Fruit fly (Drosophila melanogaster) whole organism, prepupa: ENCODE results near the gene ppk23.

Experiments used
- Blimp-1 ChIP-seq: fragments of 200-800 bp; sonication (Bioruptor generic); optimal IDR thresholded peaks from 3 replicates; lab custom pipeline; 2017; ENCODE audit warnings: missing biosample characterization, missing genetic modification characterization, mild to moderate bottlenecking, moderate library complexity, missing genetic modification reagents
- CG10631 ChIP-seq: fragments of 200-800 bp; sonication (Bioruptor generic); optimal IDR thresholded peaks from 2 replicates; lab custom pipeline; 2016; ENCODE audit warnings: missing biosample characterization, missing genetic modification characterization
- CG10669 ChIP-seq: fragments of 200-800 bp; sonication (Bioruptor generic); optimal IDR thresholded peaks from 3 replicates; lab custom pipeline; 2018; ENCODE audit warnings: missing biosample characterization, mild to moderate bottlenecking, missing genetic modification characterization, moderate library complexity
- CG11294 ChIP-seq: fragments of 200-800 bp; sonication (Bioruptor generic); IDR thresholded peaks from 2 replicates; pipeline ENCODE4 v1.3.6; 2022; ENCODE audit warnings: missing biosample characterization, missing genetic modification characterization
- CG11762 ChIP-seq: fragments of 200-800 bp; sonication (Bioruptor generic); optimal IDR thresholded peaks from 3 replicates; lab custom pipeline; 2016; ENCODE audit warnings: missing biosample characterization, missing genetic modification characterization; ENCODE audit not compliant: insufficient read depth
- CG11902 ChIP-seq: fragments of 200-800 bp; sonication (Bioruptor generic); optimal IDR thresholded peaks from 3 replicates; lab custom pipeline; 2016; ENCODE audit warnings: missing biosample characterization, missing genetic modification characterization
- CG15336 ChIP-seq: fragments of 200-800 bp; sonication (Bioruptor generic); IDR thresholded peaks from 2 replicates; pipeline ENCODE4 v1.3.6; 2022; ENCODE audit warnings: missing biosample characterization, missing genetic modification characterization
- CG1621 ChIP-seq: fragments of 200-800 bp; sonication (Bioruptor generic); optimal IDR thresholded peaks from 3 replicates; lab custom pipeline; 2018; ENCODE audit warnings: missing biosample characterization, mild to moderate bottlenecking, missing genetic modification characterization
- CG3032 ChIP-seq: fragments of 200-800 bp; optimal IDR thresholded peaks from 2 replicates; lab custom pipeline; 2019; ENCODE audit warnings: missing biosample characterization, mild to moderate bottlenecking, missing genetic modification characterization, moderate library complexity
- CG31627 ChIP-seq: fragments of 200-800 bp; sonication (Bioruptor generic); optimal IDR thresholded peaks from 3 replicates; lab custom pipeline; 2016; ENCODE audit warnings: missing biosample characterization, missing genetic modification characterization
- CG34406 ChIP-seq: fragments of 200-800 bp; sonication (Bioruptor generic); optimal IDR thresholded peaks from 3 replicates; lab custom pipeline; 2016; ENCODE audit warnings: missing biosample characterization, missing genetic modification characterization
- CG3919 ChIP-seq: fragments of 200-800 bp; sonication (Bioruptor generic); optimal IDR thresholded peaks from 3 replicates; lab custom pipeline; 2016; ENCODE audit warnings: missing biosample characterization, missing genetic modification characterization
- CG6276 ChIP-seq: fragments of 200-800 bp; sonication (Bioruptor generic); optimal IDR thresholded peaks from 2 replicates; lab custom pipeline; 2017; ENCODE audit warnings: missing biosample characterization, mild to moderate bottlenecking, missing genetic modification characterization
- CG6792 ChIP-seq: fragments of 200-800 bp; sonication (Bioruptor generic); optimal IDR thresholded peaks from 3 replicates; lab custom pipeline; 2016; ENCODE audit warnings: missing biosample characterization, missing genetic modification characterization
- CG6808 ChIP-seq: fragments of 200-800 bp; sonication (Bioruptor generic); optimal IDR thresholded peaks from 3 replicates; lab custom pipeline; 2017; ENCODE audit warnings: missing biosample characterization, missing genetic modification characterization, mild to moderate bottlenecking, moderate library complexity, missing genetic modification reagents
- CG7368 ChIP-seq: fragments of 200-800 bp; sonication (Bioruptor generic); optimal IDR thresholded peaks from 3 replicates; lab custom pipeline; 2016; ENCODE audit warnings: missing biosample characterization, missing genetic modification characterization
- CG8119 ChIP-seq: fragments of 200-800 bp; sonication (Bioruptor generic); IDR thresholded peaks from 3 replicates; pipeline ENCODE4 v1.3.6; 2022; ENCODE audit warnings: missing biosample characterization, missing genetic modification characterization
- CG8319 ChIP-seq: fragments of 200-800 bp; sonication (Bioruptor generic); optimal IDR thresholded peaks from 3 replicates; lab custom pipeline; 2016; ENCODE audit warnings: missing biosample characterization, missing genetic modification characterization
- CG8632 ChIP-seq: fragments of 200-800 bp; sonication (Bioruptor generic); optimal IDR thresholded peaks from 3 replicates; lab custom pipeline; 2016; ENCODE audit warnings: missing biosample characterization, missing genetic modification characterization
- Eip75B ChIP-seq: fragments of 200-800 bp; sonication (Bioruptor generic); optimal IDR thresholded peaks from 3 replicates; lab custom pipeline; 2016; ENCODE audit warnings: missing biosample characterization, missing genetic modification characterization
- Eip78C ChIP-seq: fragments of 200-800 bp; sonication (Bioruptor generic); peaks from one replicate; lab custom pipeline; 2016; ENCODE audit warnings: missing biosample characterization, missing genetic modification characterization
- Eip93F ChIP-seq: fragments of 200-800 bp; sonication (Bioruptor generic); optimal IDR thresholded peaks from 2 replicates; lab custom pipeline; 2016; ENCODE audit warnings: missing biosample characterization, mild to moderate bottlenecking, missing genetic modification characterization
- Ets21C ChIP-seq: fragments of 200-800 bp; sonication (Bioruptor generic); optimal IDR thresholded peaks from 3 replicates; lab custom pipeline; 2016; ENCODE audit warnings: missing biosample characterization, missing genetic modification characterization
- Ets96B ChIP-seq: fragments of 200-800 bp; optimal IDR thresholded peaks from 2 replicates; lab custom pipeline; 2019; ENCODE audit warnings: missing biosample characterization, mild to moderate bottlenecking, missing genetic modification characterization, moderate library complexity
- Gug ChIP-seq: fragments of 200-800 bp; sonication (Bioruptor generic); IDR thresholded peaks from 2 replicates; pipeline ENCODE4 v1.3.6; 2022; ENCODE audit warnings: missing biosample characterization, missing genetic modification characterization
- Hr38 ChIP-seq: sonication (Bioruptor generic); optimal IDR thresholded peaks from 2 replicates; lab custom pipeline; 2016; ENCODE audit warnings: missing biosample characterization, missing genetic modification characterization
- Hr39 ChIP-seq: fragments of 200-800 bp; sonication (Bioruptor generic); optimal IDR thresholded peaks from 2 replicates; lab custom pipeline; 2016; ENCODE audit warnings: missing biosample characterization, missing genetic modification characterization
- Met ChIP-seq: fragments of 200-800 bp; sonication (Bioruptor generic); optimal IDR thresholded peaks from 3 replicates; lab custom pipeline; 2016; ENCODE audit warnings: missing biosample characterization, missing genetic modification characterization
- Smox ChIP-seq: fragments of 200-800 bp; sonication (Bioruptor generic); optimal IDR thresholded peaks from 3 replicates; lab custom pipeline; 2016; ENCODE audit warnings: missing biosample characterization, missing genetic modification characterization
- Sox15 ChIP-seq: fragments of 200-800 bp; sonication (Bioruptor generic); optimal IDR thresholded peaks from 3 replicates; lab custom pipeline; 2016; ENCODE audit warnings: missing biosample characterization, missing genetic modification characterization
- achi ChIP-seq: fragments of 200-800 bp; sonication (Bioruptor generic); optimal IDR thresholded peaks from 3 replicates; lab custom pipeline; 2016; ENCODE audit warnings: missing biosample characterization, missing genetic modification characterization
- acj6 ChIP-seq: fragments of 200-800 bp; sonication (Bioruptor generic); optimal IDR thresholded peaks from 3 replicates; lab custom pipeline; 2016; ENCODE audit warnings: missing biosample characterization, missing genetic modification characterization
- dsx ChIP-seq: fragments of 200-800 bp; optimal IDR thresholded peaks from 3 replicates; lab custom pipeline; 2019; ENCODE audit warnings: missing biosample characterization, mild to moderate bottlenecking, missing genetic modification characterization, moderate library complexity; ENCODE audit not compliant: poor library complexity, severe bottlenecking
- eg ChIP-seq: fragments of 200-800 bp; sonication (Bioruptor generic); IDR thresholded peaks from 3 replicates; pipeline ENCODE4 v1.3.6; 2022; ENCODE audit warnings: missing biosample characterization, missing genetic modification characterization
- esn ChIP-seq: fragments of 200-800 bp; sonication (Bioruptor generic); optimal IDR thresholded peaks from 2 replicates; lab custom pipeline; 2016; ENCODE audit warnings: missing biosample characterization, mild to moderate bottlenecking, missing genetic modification characterization, moderate library complexity
- fd59A ChIP-seq: fragments of 200-800 bp; sonication (Bioruptor generic); optimal IDR thresholded peaks from 2 replicates; lab custom pipeline; 2017; ENCODE audit warnings: missing biosample characterization, mild to moderate bottlenecking, missing genetic modification characterization, missing genetic modification reagents
- fd85E ChIP-seq: fragments of 200-800 bp; sonication (Bioruptor generic); optimal IDR thresholded peaks from 3 replicates; lab custom pipeline; 2016; ENCODE audit warnings: missing biosample characterization, missing genetic modification characterization
- lz ChIP-seq: fragments of 200-800 bp; sonication (Bioruptor generic); optimal IDR thresholded peaks from 3 replicates; lab custom pipeline; 2016; ENCODE audit warnings: missing biosample characterization, missing genetic modification characterization
- net ChIP-seq: fragments of 200-800 bp; sonication (Bioruptor generic); optimal IDR thresholded peaks from 3 replicates; lab custom pipeline; 2016; ENCODE audit warnings: missing biosample characterization, missing genetic modification characterization
- pdm3 ChIP-seq: fragments of 200-800 bp; sonication (Bioruptor generic); optimal IDR thresholded peaks from 3 replicates; lab custom pipeline; 2016; ENCODE audit warnings: missing biosample characterization, missing genetic modification characterization
- salr ChIP-seq, 2 experiments: fragments of 200-800 bp; sonication (Bioruptor generic); optimal IDR thresholded peaks; 3 replicates each; lab custom pipeline; 2016 to 2018; ENCODE audit warnings: missing biosample characterization in 2 of 2, missing genetic modification characterization in 2 of 2, mild to moderate bottlenecking in 1 of 2
- spab ChIP-seq: fragments of 200-800 bp; sonication (Bioruptor generic); optimal IDR thresholded peaks from 2 replicates; lab custom pipeline; 2017; ENCODE audit warnings: missing biosample characterization, mild to moderate bottlenecking, missing genetic modification characterization, missing genetic modification reagents
- ss ChIP-seq, 2 experiments: fragments of 200-800 bp; sonication (Bioruptor generic); optimal IDR thresholded peaks; 2 replicates in 1 of 2; 3 replicates in 1 of 2; lab custom pipeline; 2017 to 2018; ENCODE audit warnings: mild to moderate bottlenecking in 2 of 2, missing biosample characterization in 2 of 2, missing genetic modification characterization in 2 of 2, moderate library complexity in 1 of 2
- svp ChIP-seq: fragments of 200-800 bp; sonication (Bioruptor generic); peaks from one replicate; lab custom pipeline; 2016; ENCODE audit warnings: missing biosample characterization, missing genetic modification characterization
- topi ChIP-seq: fragments of 200-800 bp; sonication (Bioruptor generic); optimal IDR thresholded peaks from 3 replicates; lab custom pipeline; 2016; ENCODE audit warnings: missing biosample characterization, missing genetic modification characterization

The ppk23 gene

DNA sequence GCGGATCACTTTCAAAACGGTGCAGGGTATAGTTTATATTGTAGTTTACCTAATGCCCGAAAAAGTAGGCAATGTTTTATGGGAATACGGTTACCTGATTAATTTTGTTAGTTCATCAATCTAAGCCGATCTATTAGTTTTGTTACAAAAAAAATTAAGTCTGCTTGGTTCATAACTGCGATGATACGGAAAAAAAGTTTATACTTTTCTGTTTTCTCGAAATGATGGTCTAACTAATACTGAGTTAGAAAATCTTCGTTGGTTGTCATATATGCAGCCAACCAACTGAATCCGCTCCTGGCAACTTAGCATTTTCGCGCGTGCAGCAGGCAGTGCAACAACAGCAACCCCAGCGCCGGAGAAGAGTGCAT lies 7.1 kb downstream of the ppk23 start (continued):
- TF ChIP-seq Ets21C (GFP tag; lab: Kevin White, UChicago) (peak; percentile 97), esn (GFP tag; lab: Kevin White, UChicago) (peak; percentile 96), lz (peak; percentile 97), acj6 (peak; percentile 97), spab (GFP tag; lab: Kevin White, UChicago) (peak; percentile 97), pdm3 (peak; percentile 98), CG11762 (GFP tag; lab: Kevin White, UChicago) (peak; percentile 96), CG7368 (peak; percentile 95), Blimp-1 (GFP tag; lab: Kevin White, UChicago) (peak; percentile 88), fd85E (GFP tag; lab: Kevin White, UChicago) (peak; percentile 81), CG3919 (GFP tag; lab: Kevin White, UChicago) (peak; percentile 97), Met (peak; percentile 97), Gug (peak; percentile 91), CG11294 (GFP tag; lab: Robert Waterston, UW) (peak; percentile 81), svp (GFP tag; lab: Kevin White, UChicago) (peak; percentile 99), Ets96B (tag; lab: Kevin White, UChicago) (peak; percentile 95), fd59A (GFP tag; lab: Kevin White, UChicago) (peak; percentile 98), CG10669 (peak; percentile 97), ss (GFP tag; optimal IDR thresholded peaks at IDR 0.05; lab: Kevin White, UChicago) (peak; percentile 95 to 97), CG31627 (GFP tag; lab: Kevin White, UChicago) (peak; percentile 98), Sox15 (GFP tag; lab: Kevin White, UChicago) (peak; percentile 96)

DNA sequence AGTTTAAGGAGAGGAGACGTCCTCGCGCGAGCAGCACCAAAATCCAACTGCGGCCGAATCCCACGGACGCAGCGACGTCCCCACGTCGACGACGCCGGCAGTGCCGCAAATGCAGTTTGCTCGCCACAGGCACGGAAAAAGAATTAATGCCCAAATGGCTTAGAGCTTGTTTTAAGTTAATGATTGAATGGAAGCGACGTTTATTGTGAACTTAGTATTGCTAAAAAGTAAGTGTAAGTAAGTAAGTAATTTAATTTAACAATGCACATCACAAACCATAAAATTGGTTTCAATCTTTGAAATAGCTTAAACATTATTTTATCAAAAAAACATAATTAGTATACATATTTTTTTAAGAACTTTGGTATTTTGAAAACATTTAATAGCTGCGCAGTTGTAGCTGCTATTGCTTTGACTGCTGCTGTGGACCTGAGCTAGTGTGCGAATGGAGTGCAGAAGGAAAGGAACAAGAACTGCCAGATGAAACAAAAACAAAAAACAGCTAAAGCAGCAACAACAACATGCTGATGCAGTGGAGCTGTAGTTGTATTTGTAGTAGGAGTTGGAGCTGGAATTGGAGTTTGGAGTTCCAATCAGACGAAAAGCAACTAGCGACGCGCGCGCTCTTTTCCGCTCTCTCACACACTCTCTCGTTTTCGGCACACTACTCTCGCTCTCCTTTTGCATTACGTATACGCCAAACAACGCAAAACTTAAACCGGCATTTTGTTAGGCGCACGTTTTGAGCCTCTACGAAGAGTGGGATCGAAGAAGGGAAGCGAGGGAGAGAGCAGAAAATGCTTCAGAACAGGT lies 7.7 kb downstream of the ppk23 start, which contains the start of gene CG43658:
Gene CG43658, minus strand, starts transcription at position 51 of the 813 bp plus-strand sequence.
- TF ChIP-seq dsx (GFP tag; lab: Kevin White, UChicago), result peak; percentile 95
- peak; percentile 86 for TF ChIP-seq Sox15 (GFP tag; lab: Kevin White, UChicago)
- peak; percentile 96 for TF ChIP-seq CG3032 (tag; lab: Kevin White, UChicago)
- TF ChIP-seq CG11294 (GFP tag; lab: Robert Waterston, UW), result peak; percentile 79
- peak; percentile 88 for TF ChIP-seq CG11762 (GFP tag; lab: Kevin White, UChicago)
- peak; percentile 90 for TF ChIP-seq esn (GFP tag; lab: Kevin White, UChicago)
- TF ChIP-seq lz, result peak; percentile 89
- TF ChIP-seq eg (GFP tag; lab: Robert Waterston, UW), result peak; percentile 85
- TF ChIP-seq Ets21C (GFP tag; lab: Kevin White, UChicago), result peak; percentile 73
- peak; percentile 99 for TF ChIP-seq Eip78C
- peak; percentile 96 to 97 for TF ChIP-seq ss (GFP tag; optimal IDR thresholded peaks at IDR 0.05; lab: Kevin White, UChicago)
- peak; percentile 94 for TF ChIP-seq acj6
- TF ChIP-seq fd85E (GFP tag; lab: Kevin White, UChicago), result peak; percentile 84
- TF ChIP-seq CG31627 (GFP tag; lab: Kevin White, UChicago), result peak; percentile 79
- TF ChIP-seq Eip93F (GFP tag; lab: Kevin White, UChicago), result peak; percentile 88
- peak; percentile 69 to 93 for TF ChIP-seq salr (GFP tag; optimal IDR thresholded peaks at IDR 0.05; lab: Kevin White, UChicago)
- peak; percentile 87 for TF ChIP-seq CG8319 (GFP tag; lab: Kevin White, UChicago)
- peak; percentile 95 for TF ChIP-seq CG10669
- TF ChIP-seq CG1621 (tag; lab: Kevin White, UChicago), result peak; percentile 90
- peak; percentile 91 for TF ChIP-seq CG34406 (GFP tag; lab: Kevin White, UChicago)
- TF ChIP-seq CG8632, result peak; percentile 92
- TF ChIP-seq achi, result peak; percentile 94
- TF ChIP-seq Eip75B (GFP tag; lab: Kevin White, UChicago), result peak; percentile 93
- TF ChIP-seq topi (GFP tag; lab: Kevin White, UChicago), result peak; percentile 92
- TF ChIP-seq CG15336 (GFP tag; lab: Robert Waterston, UW), result peak; percentile 94
- TF ChIP-seq spab (GFP tag; lab: Kevin White, UChicago), result peak; percentile 96
- TF ChIP-seq Gug, result peak; percentile 87
- TF ChIP-seq CG6792 (GFP tag; lab: Kevin White, UChicago), result peak; percentile 93
- peak; percentile 97 for TF ChIP-seq CG6808 (GFP tag; lab: Kevin White, UChicago)
- peak; percentile 96 for TF ChIP-seq Ets96B (tag; lab: Kevin White, UChicago)
- TF ChIP-seq Blimp-1 (GFP tag; lab: Kevin White, UChicago), result peak; percentile 83
- TF ChIP-seq Hr38, result no peak
- peak; percentile 83 for TF ChIP-seq CG11902 (GFP tag; lab: Kevin White, UChicago)
- TF ChIP-seq fd59A (GFP tag; lab: Kevin White, UChicago), result peak; percentile 94
- peak; percentile 94 for TF ChIP-seq svp (GFP tag; lab: Kevin White, UChicago)
- TF ChIP-seq Smox (GFP tag; lab: Kevin White, UChicago), result peak; percentile 91
- peak; percentile 95 for TF ChIP-seq CG10631 (GFP tag; lab: Kevin White, UChicago)
- TF ChIP-seq net, result peak; percentile 93
- peak; percentile 78 for TF ChIP-seq Hr39 (GFP tag; lab: Kevin White, UChicago)
- TF ChIP-seq CG7368, result peak; percentile 85
- peak; percentile 97 for TF ChIP-seq CG6276 (GFP tag; lab: Kevin White, UChicago)
- TF ChIP-seq CG8119 (GFP tag; lab: Robert Waterston, UW), result peak; percentile 97
